Worm (Caenorhabditis elegans) whole organism, L1 larva: ENCODE data around the gene mam-1.

ENCODE experiments used
- ama-1 ChIP-seq: fragments of 150-350 bp; optimal IDR thresholded peaks from 2 replicates; lab custom pipeline; 2014
- ceh-88 ChIP-seq: fragments of 200-800 bp; sonication (Bioruptor generic); IDR thresholded peaks from 2 replicates; pipeline ENCODE4 v1.3.6; 2022; ENCODE audit warnings: missing genetic modification characterization, missing compliant biosample characterization
- dpl-1 ChIP-seq, 3 experiments: fragments of 150-350 bp in 2 of 3; sonication (generic microtip) in 1 of 3; optimal IDR thresholded peaks; 2 replicates each; lab custom pipeline; 2014 to 2017; ENCODE audit warnings: missing biosample characterization in 3 of 3, missing genetic modification characterization in 3 of 3, missing genetic modification reagents in 3 of 3
- fkh-10 ChIP-seq: sonication (generic microtip); optimal IDR thresholded peaks from 2 replicates; lab custom pipeline; 2017; ENCODE audit warnings: missing biosample characterization, missing genetic modification reagents, missing genetic modification characterization
- fkh-8 ChIP-seq: sonication (generic microtip); optimal IDR thresholded peaks from 2 replicates; lab custom pipeline; 2016; ENCODE audit warnings: mild to moderate bottlenecking, missing genetic modification characterization, missing compliant biosample characterization
- nhr-11 ChIP-seq: fragments of 150-350 bp; optimal IDR thresholded peaks from 2 replicates; lab custom pipeline; 2014; ENCODE audit warnings: missing biosample characterization, missing genetic modification characterization
- nhr-237 ChIP-seq: fragments of 150-350 bp; optimal IDR thresholded peaks from 2 replicates; lab custom pipeline; 2014; ENCODE audit warnings: missing biosample characterization, missing genetic modification characterization
- snpc-4 ChIP-seq: fragments of 150-350 bp; optimal IDR thresholded peaks from 2 replicates; lab custom pipeline; 2014; ENCODE audit warnings: missing biosample characterization, missing genetic modification characterization
- swsn-7 ChIP-seq: sonication (generic microtip); optimal IDR thresholded peaks from 2 replicates; lab custom pipeline; 2016; ENCODE audit warnings: missing genetic modification characterization, missing compliant biosample characterization
- tlp-1 ChIP-seq: fragments of 150-350 bp; optimal IDR thresholded peaks from 2 replicates; lab custom pipeline; 2014; ENCODE audit warnings: missing biosample characterization, missing genetic modification characterization
- unc-62 ChIP-seq: fragments of 150-350 bp; optimal IDR thresholded peaks from 2 replicates; lab custom pipeline; 2014; ENCODE audit warnings: missing biosample characterization, missing genetic modification reagents, missing genetic modification characterization

- TF ChIP-seq nhr-11 (tag; lab: Kevin White, UChicago) (no peak), snpc-4 (no peak), dpl-1 (GFP tag; optimal IDR thresholded peaks at IDR 0.05; lab: Kevin White, UChicago) (no peak), nhr-237 (no peak), fkh-8 (tag; lab: Kevin White, UChicago) (no peak), unc-62 (no peak), swsn-7 (no peak), ceh-88 (GFP tag; lab: Robert Waterston, UW) (no peak), ama-1 (lab: Kevin White, UChicago) (no peak), tlp-1 (tag; lab: Kevin White, UChicago) (no peak), fkh-10 (no peak)
These were observed 53.7 kb downstream of the mam-1 start, which contains the start of gene F39H12.1 for ce11 chrX:834478-834877.
